Fruit fly (Drosophila melanogaster): ENCODE measurements around the gene alphaTub85E.

alphaTub85E gene

dm6 chr3R:9710886-9711285 is 22.2 kb downstream of the alphaTub85E start, which contains the start of the genes trbd and dmt (continued):
- TF ChIP-seq pros (GFP tag; optimal IDR thresholded peaks at IDR 0.05) (no peak), CG2116 (GFP tag; optimal IDR thresholded peaks at IDR 0.05) (peak; percentile 81), CG18599 (GFP tag; optimal IDR thresholded peaks at IDR 0.05) (no peak), CG16863 (GFP tag; optimal IDR thresholded peaks at IDR 0.05) (peak; percentile 52), CG10565 (GFP tag; optimal IDR thresholded peaks at IDR 0.05) (no peak), CG8944 (GFP tag; optimal IDR thresholded peaks at IDR 0.05) (peak; percentile 55), CG12219 (GFP tag; optimal IDR thresholded peaks at IDR 0.05) (no peak), Hey (tag; optimal IDR thresholded peaks at IDR 0.05) (no peak), ken (GFP tag; IDR thresholded peaks at IDR 0.05) (no peak), CG8290 (GFP tag; optimal IDR thresholded peaks at IDR 0.05) (peak; percentile 67), CG8290 (tag; optimal IDR thresholded peaks at IDR 0.05) (no peak), sr (GFP tag; IDR thresholded peaks at IDR 0.05) (no peak), luna (GFP tag; optimal IDR thresholded peaks at IDR 0.05) (peak; percentile 46), Lim3 (GFP tag; IDR thresholded peaks at IDR 0.05) (no peak), CG15011 (GFP tag; optimal IDR thresholded peaks at IDR 0.05) (no peak), NfI (GFP tag; optimal IDR thresholded peaks at IDR 0.05) (no peak), stc (GFP tag; IDR thresholded peaks at IDR 0.05) (no peak), CG18476 (GFP tag; optimal IDR thresholded peaks at IDR 0.05) (no peak), CG2712 (tag; optimal IDR thresholded peaks at IDR 0.05) (no peak), dimm (GFP tag; IDR thresholded peaks at IDR 0.05) (no peak), CG12391 (tag; optimal IDR thresholded peaks at IDR 0.05) (no peak), Opbp (GFP tag; IDR thresholded peaks at IDR 0.05; ENCODE audit: partially characterized antibody) (no peak), Med (GFP tag) (peak; percentile 98), trh (GFP tag; optimal IDR thresholded peaks at IDR 0.05) (no peak), CG30431 (GFP tag; optimal IDR thresholded peaks at IDR 0.05) (no peak), gro (GFP tag; optimal IDR thresholded peaks at IDR 0.05) (peak; percentile 89), Dfd (GFP tag; optimal IDR thresholded peaks at IDR 0.05) (no peak), gcm2 (GFP tag; optimal IDR thresholded peaks at IDR 0.05) (peak; percentile 21), caup (GFP tag; optimal IDR thresholded peaks at IDR 0.05; ENCODE audit: severe bottlenecking) (no peak), nerfin-2 (GFP tag; IDR thresholded peaks at IDR 0.05; ENCODE audit: partially characterized antibody) (no peak), CG1602 (GFP tag; optimal IDR thresholded peaks at IDR 0.05) (peak; percentile 40), CG31224 (GFP tag; IDR thresholded peaks at IDR 0.05) (no peak), gsb (GFP tag; IDR thresholded peaks at IDR 0.05) (no peak), pita (GFP tag; optimal IDR thresholded peaks at IDR 0.05) (peak; percentile 83), en (GFP tag; optimal IDR thresholded peaks at IDR 0.05) (no peak), jing (GFP tag; optimal IDR thresholded peaks at IDR 0.05) (no peak), peb (GFP tag; IDR thresholded peaks at IDR 0.05) (no peak), MBD-R2 (GFP tag; IDR thresholded peaks at IDR 0.05) (no peak), Hmx (GFP tag; optimal IDR thresholded peaks at IDR 0.05) (no peak), vnd (GFP tag; IDR thresholded peaks at IDR 0.05; ENCODE audit: partially characterized antibody) (no peak), Ada2b (GFP tag; IDR thresholded peaks at IDR 0.05) (no peak), CG11247 (GFP tag; IDR thresholded peaks at IDR 0.05) (no peak), scrt (GFP tag; optimal IDR thresholded peaks at IDR 0.05) (no peak), B-H1 (GFP tag; IDR thresholded peaks at IDR 0.05) (no peak), CG12104 (GFP tag; optimal IDR thresholded peaks at IDR 0.05) (no peak), Gsc (GFP tag; IDR thresholded peaks at IDR 0.05) (no peak), sim (GFP tag; IDR thresholded peaks at IDR 0.05) (no peak), onecut (GFP tag; IDR thresholded peaks at IDR 0.05) (peak; percentile 28), CG12236 (GFP tag; optimal IDR thresholded peaks at IDR 0.05) (no peak), p53 (GFP tag; optimal IDR thresholded peaks at IDR 0.05) (peak; percentile 78), hkb (optimal IDR thresholded peaks at IDR 0.05) (peak; percentile 24), hkb (GFP tag; IDR thresholded peaks at IDR 0.05) (no peak), Ravus (GFP tag; IDR thresholded peaks at IDR 0.05) (no peak), stwl (tag; optimal IDR thresholded peaks at IDR 0.05) (no peak)

All from whole organism, embryonic.